Worm (Caenorhabditis elegans) whole organism, L1 larva: ENCODE measurements around the gene plpp-1.1.

Source experiments
- ceh-82 ChIP-seq, 3 experiments: fragments of 150-350 bp in 1 of 3; sonication (generic microtip) in 2 of 3; optimal IDR thresholded peaks; 2 replicates each; lab custom pipeline; 2014 to 2017; ENCODE audit warnings: missing biosample characterization in 3 of 3, missing genetic modification characterization in 3 of 3
- dpl-1 ChIP-seq, 3 experiments: fragments of 150-350 bp in 2 of 3; sonication (generic microtip) in 1 of 3; optimal IDR thresholded peaks; 2 replicates each; lab custom pipeline; 2014 to 2017; ENCODE audit warnings: missing biosample characterization in 3 of 3, missing genetic modification characterization in 3 of 3, missing genetic modification reagents in 3 of 3
- efl-1 ChIP-seq, 4 experiments: fragments of 150-350 bp; optimal IDR thresholded peaks in 3 of 4; peaks in 1 of 4; 1 replicate in 1 of 4; 2 replicates in 3 of 4; lab custom pipeline; 2014; ENCODE audit warnings: missing biosample characterization in 2 of 4, missing genetic modification characterization in 2 of 4, missing genetic modification reagents in 2 of 4
- egl-27 ChIP-seq, 2 experiments: fragments of 150-350 bp in 1 of 2; sonication (generic microtip); optimal IDR thresholded peaks; 3 replicates each; lab custom pipeline; 2017 to 2018; ENCODE audit warnings: missing biosample characterization in 2 of 2, missing genetic modification characterization in 2 of 2, missing genetic modification reagents in 2 of 2
- ets-5 ChIP-seq: fragments of 200-800 bp; sonication (Bioruptor generic); IDR thresholded peaks from 2 replicates; pipeline ENCODE4 v1.3.6; 2022; ENCODE audit warnings: missing genetic modification characterization, missing compliant biosample characterization
- fkh-10 ChIP-seq: sonication (generic microtip); optimal IDR thresholded peaks from 2 replicates; lab custom pipeline; 2017; ENCODE audit warnings: missing biosample characterization, missing genetic modification reagents, missing genetic modification characterization
- lin-13 ChIP-seq: fragments of 150-350 bp; optimal IDR thresholded peaks from 2 replicates; lab custom pipeline; 2014; ENCODE audit warnings: missing biosample characterization, missing genetic modification reagents, missing genetic modification characterization
- lin-15B ChIP-seq: fragments of 150-350 bp; sonication (generic microtip); optimal IDR thresholded peaks from 3 replicates; lab custom pipeline; 2014; ENCODE audit warnings: missing biosample characterization, missing genetic modification characterization
- nhr-11 ChIP-seq: fragments of 150-350 bp; optimal IDR thresholded peaks from 2 replicates; lab custom pipeline; 2014; ENCODE audit warnings: missing biosample characterization, missing genetic modification characterization
- nhr-28 ChIP-seq: fragments of 150-350 bp; optimal IDR thresholded peaks from 2 replicates; lab custom pipeline; 2014; ENCODE audit warnings: missing biosample characterization, missing genetic modification characterization
- snpc-4 ChIP-seq: fragments of 150-350 bp; optimal IDR thresholded peaks from 2 replicates; lab custom pipeline; 2014; ENCODE audit warnings: missing biosample characterization, missing genetic modification characterization
- tbx-2 ChIP-seq: sonication (generic microtip); optimal IDR thresholded peaks from 2 replicates; lab custom pipeline; 2016; ENCODE audit warnings: missing genetic modification characterization, missing compliant biosample characterization
- unc-86 ChIP-seq: sonication (generic microtip); optimal IDR thresholded peaks from 2 replicates; lab custom pipeline; 2016; ENCODE audit warnings: missing genetic modification characterization, missing compliant biosample characterization
- ztf-11 ChIP-seq, 2 experiments: sonication (generic microtip); optimal IDR thresholded peaks; 2 replicates each; lab custom pipeline; 2016 to 2017; ENCODE audit warnings: missing genetic modification characterization in 2 of 2, missing biosample characterization in 1 of 2, missing compliant biosample characterization in 1 of 2

ce11 chrII:3917985-3918633 is 9.7 kb downstream of the plpp-1.1 start:
- TF ChIP-seq efl-1 (optimal IDR thresholded peaks at IDR 0.05; lab: Kevin White, UChicago) (no peak), efl-1 (GFP tag; optimal IDR thresholded peaks at IDR 0.05 in 1 of 2; lab: Kevin White, UChicago) (no peak), nhr-28 (tag; lab: Kevin White, UChicago) (no peak), lin-13 (GFP tag; lab: Kevin White, UChicago) (no peak), unc-86 (no peak), nhr-11 (no peak), ets-5 (GFP tag; lab: Robert Waterston, UW) (no peak), lin-15B (no peak), dpl-1 (GFP tag; optimal IDR thresholded peaks at IDR 0.05; lab: Kevin White, UChicago) (no peak), ztf-11 (tag; optimal IDR thresholded peaks at IDR 0.05; lab: Kevin White, UChicago) (no peak), fkh-10 (GFP tag; lab: Kevin White, UChicago) (no peak), snpc-4 (no peak), ceh-82 (tag; optimal IDR thresholded peaks at IDR 0.05; lab: Kevin White, UChicago) (no peak), egl-27 (tag; optimal IDR thresholded peaks at IDR 0.05; lab: Kevin White, UChicago) (no peak), tbx-2 (no peak)
